Worm (Caenorhabditis elegans) whole organism, midembryonic: Measurements from ENCODE around the gene F37C4.4.

ENCODE experiments used
- T22C8.4 ChIP-seq: fragments of 200-800 bp; sonication (Bioruptor generic); IDR thresholded peaks from 2 replicates; pipeline ENCODE4 v1.3.6; 2022; ENCODE audit warnings: missing genetic modification characterization, missing compliant biosample characterization
- cog-1 ChIP-seq: sonication (generic microtip); optimal IDR thresholded peaks from 2 replicates; lab custom pipeline; 2016; ENCODE audit warnings: missing genetic modification characterization, missing compliant biosample characterization
- flt-1 ChIP-seq: fragments of 200-800 bp; sonication (Bioruptor generic); IDR thresholded peaks from 2 replicates; pipeline ENCODE4 v1.3.6; 2022; ENCODE audit warnings: missing genetic modification characterization, missing compliant biosample characterization
- ref-1 ChIP-seq: fragments of 200-800 bp; sonication (Bioruptor generic); conservative IDR thresholded peaks from 2 replicates; pipeline ENCODE4 v1.3.6; 2022; ENCODE audit warnings: missing genetic modification reagents, missing genetic modification characterization, missing compliant biosample characterization

- TF ChIP-seq ref-1 (no peak), T22C8.4 (no peak), flt-1 (GFP tag; lab: Robert Waterston, UW) (no peak), cog-1 (tag; lab: Kevin White, UChicago) (no peak)
Observed at ce11 chrIV:3885369-3885768, 18.3 kb downstream of the F37C4.4 start, which contains the start of gene oac-22.
